Fruit fly (Drosophila melanogaster) whole organism, embryonic: ENCODE data around the gene CG16985.
A peak's percentile ranks its signal among the peaks of the same experiment; 100 is the strongest.

Experiments
- Adf1 ChIP-seq: fragments of 200-800 bp; sonication (Bioruptor generic); IDR thresholded peaks from 2 replicates; pipeline ENCODE4 v1.3.6; 2022; ENCODE audit warnings: missing biosample characterization, missing genetic modification characterization
- Bteb2 ChIP-seq: fragments of 200-800 bp; sonication (Bioruptor generic); optimal IDR thresholded peaks from 2 replicates; lab custom pipeline; 2016; ENCODE audit warnings: missing biosample characterization, missing genetic modification characterization
- CG10147 ChIP-seq: fragments of 200-800 bp; sonication (Bioruptor generic); optimal IDR thresholded peaks from 2 replicates; lab custom pipeline; 2019; ENCODE audit warnings: missing biosample characterization, mild to moderate bottlenecking, missing genetic modification characterization, moderate library complexity
- CG10267 ChIP-seq: fragments of 200-800 bp; sonication (Bioruptor generic); optimal IDR thresholded peaks from 2 replicates; lab custom pipeline; 2018; ENCODE audit warnings: missing biosample characterization, mild to moderate bottlenecking, missing genetic modification characterization, moderate library complexity
- CG10431 ChIP-seq: fragments of 200-800 bp; sonication (Bioruptor generic); optimal IDR thresholded peaks from 3 replicates; lab custom pipeline; 2018; ENCODE audit warnings: missing biosample characterization, mild to moderate bottlenecking, missing genetic modification characterization
- CG14050 ChIP-seq: fragments of 200-800 bp; sonication (Bioruptor generic); IDR thresholded peaks from 3 replicates; pipeline ENCODE4 v1.3.6; 2022; ENCODE audit warnings: missing biosample characterization, missing genetic modification characterization
- CG14667 ChIP-seq: fragments of 200-800 bp; sonication (Bioruptor generic); IDR thresholded peaks from 2 replicates; pipeline ENCODE4 v1.3.6; 2022; ENCODE audit warnings: missing biosample characterization, missing genetic modification characterization
- CG15073 ChIP-seq: fragments of 200-800 bp; sonication (Bioruptor generic); optimal IDR thresholded peaks from 2 replicates; lab custom pipeline; 2016; ENCODE audit warnings: missing biosample characterization, missing genetic modification characterization
- CG1603 ChIP-seq: fragments of 200-800 bp; sonication (Bioruptor generic); optimal IDR thresholded peaks from 2 replicates; lab custom pipeline; 2019; ENCODE audit warnings: missing biosample characterization, mild to moderate bottlenecking, missing genetic modification characterization, moderate library complexity
- CG1647 ChIP-seq: fragments of 200-800 bp; sonication (Bioruptor generic); optimal IDR thresholded peaks from 3 replicates; lab custom pipeline; 2016; ENCODE audit warnings: missing biosample characterization, missing genetic modification characterization
- CG17802 ChIP-seq: fragments of 200-800 bp; sonication (Bioruptor generic); optimal IDR thresholded peaks from 2 replicates; lab custom pipeline; 2018; ENCODE audit warnings: missing biosample characterization, mild to moderate bottlenecking, missing genetic modification characterization, moderate library complexity
- CG2120 ChIP-seq: fragments of 200-800 bp; sonication (Bioruptor generic); optimal IDR thresholded peaks from 3 replicates; lab custom pipeline; 2016; ENCODE audit warnings: missing biosample characterization, missing genetic modification characterization
- CG2129 ChIP-seq: fragments of 200-800 bp; sonication (Bioruptor generic); IDR thresholded peaks from 2 replicates; pipeline ENCODE4 v1.3.6; 2022; ENCODE audit warnings: missing biosample characterization, missing genetic modification characterization; ENCODE audit not compliant: partially characterized antibody
- CG2199 ChIP-seq: fragments of 200-800 bp; sonication (Bioruptor generic); IDR thresholded peaks from 3 replicates; pipeline ENCODE4 v1.3.6; 2022; ENCODE audit warnings: missing biosample characterization, missing genetic modification characterization
- CG2202 ChIP-seq: fragments of 200-800 bp; sonication (Bioruptor generic); optimal IDR thresholded peaks from 2 replicates; lab custom pipeline; 2018; ENCODE audit warnings: missing biosample characterization, mild to moderate bottlenecking, missing genetic modification characterization
- CG30020 ChIP-seq: fragments of 200-800 bp; optimal IDR thresholded peaks from 2 replicates; lab custom pipeline; 2019; ENCODE audit warnings: missing biosample characterization, mild to moderate bottlenecking, missing genetic modification characterization, moderate library complexity
- CG30403 ChIP-seq: fragments of 200-800 bp; sonication (Bioruptor generic); optimal IDR thresholded peaks from 3 replicates; lab custom pipeline; 2016; ENCODE audit warnings: missing biosample characterization, missing genetic modification characterization
- CG31365 ChIP-seq: fragments of 200-800 bp; sonication (Bioruptor generic); optimal IDR thresholded peaks from 2 replicates; lab custom pipeline; 2018; ENCODE audit warnings: missing biosample characterization, mild to moderate bottlenecking, missing genetic modification characterization
- CG34224 ChIP-seq: fragments of 200-800 bp; sonication (Bioruptor generic); IDR thresholded peaks from 3 replicates; pipeline ENCODE4 v1.3.6; 2022; ENCODE audit warnings: missing biosample characterization, missing genetic modification characterization; ENCODE audit not compliant: partially characterized antibody
- CG34376 ChIP-seq: fragments of 200-800 bp; sonication (Bioruptor generic); optimal IDR thresholded peaks from 2 replicates; lab custom pipeline; 2018; ENCODE audit warnings: missing biosample characterization, mild to moderate bottlenecking, missing genetic modification characterization
- CG5245 ChIP-seq: fragments of 200-800 bp; sonication (Bioruptor generic); optimal IDR thresholded peaks from 3 replicates; lab custom pipeline; 2016; ENCODE audit warnings: missing biosample characterization, missing genetic modification characterization
- CG6254 ChIP-seq: fragments of 200-800 bp; sonication (Bioruptor generic); optimal IDR thresholded peaks from 3 replicates; lab custom pipeline; 2017; ENCODE audit warnings: mild to moderate bottlenecking, missing biosample characterization, missing genetic modification reagents, missing genetic modification characterization
- CG7928 ChIP-seq: fragments of 200-800 bp; sonication (Bioruptor generic); optimal IDR thresholded peaks from 2 replicates; lab custom pipeline; 2017; ENCODE audit warnings: missing biosample characterization, mild to moderate bottlenecking, missing genetic modification characterization
- CG8089 ChIP-seq: fragments of 200-800 bp; sonication (Bioruptor generic); optimal IDR thresholded peaks from 3 replicates; lab custom pipeline; 2016; ENCODE audit warnings: missing biosample characterization, missing genetic modification characterization
- CG9817 ChIP-seq: fragments of 200-800 bp; sonication (Bioruptor generic); optimal IDR thresholded peaks from 2 replicates; lab custom pipeline; 2018; ENCODE audit warnings: missing biosample characterization, mild to moderate bottlenecking, missing genetic modification characterization, moderate library complexity
- CoRest ChIP-seq: fragments of 200-800 bp; sonication (Bioruptor generic); optimal IDR thresholded peaks from 3 replicates; lab custom pipeline; 2018; ENCODE audit warnings: missing biosample characterization, mild to moderate bottlenecking, missing genetic modification characterization, moderate library complexity
- HLH54F ChIP-seq: fragments of 200-800 bp; sonication (Bioruptor generic); optimal IDR thresholded peaks from 3 replicates; lab custom pipeline; 2016; ENCODE audit warnings: missing biosample characterization, missing genetic modification characterization
- Ptx1 ChIP-seq: fragments of 200-800 bp; sonication (Bioruptor generic); IDR thresholded peaks from 2 replicates; pipeline ENCODE4 v1.3.6; 2022; ENCODE audit warnings: missing biosample characterization, missing genetic modification characterization
- Sry-β ChIP-seq: fragments of 200-800 bp; sonication (Bioruptor generic); optimal IDR thresholded peaks from 2 replicates; lab custom pipeline; 2018; ENCODE audit warnings: missing biosample characterization, mild to moderate bottlenecking, missing genetic modification characterization, moderate library complexity
- Xrp1 ChIP-seq: fragments of 200-800 bp; sonication (Bioruptor generic); IDR thresholded peaks from 2 replicates; pipeline ENCODE4 v1.3.6; 2022; ENCODE audit warnings: missing biosample characterization, missing genetic modification characterization
- ab ChIP-seq: fragments of 200-800 bp; sonication (Bioruptor generic); optimal IDR thresholded peaks from 2 replicates; lab custom pipeline; 2016; ENCODE audit warnings: missing biosample characterization, missing genetic modification characterization
- abd-A ChIP-seq: fragments of 200-800 bp; sonication (Bioruptor generic); optimal IDR thresholded peaks from 3 replicates; lab custom pipeline; 2019; ENCODE audit warnings: missing biosample characterization, mild to moderate bottlenecking, missing genetic modification characterization, moderate library complexity
- caup ChIP-seq: fragments of 200-800 bp; sonication (Bioruptor generic); optimal IDR thresholded peaks from 3 replicates; lab custom pipeline; 2017; ENCODE audit warnings: missing biosample characterization, mild to moderate bottlenecking, missing genetic modification characterization, moderate library complexity; ENCODE audit not compliant: severe bottlenecking
- chif ChIP-seq, 2 experiments: fragments of 200-800 bp; sonication (Bioruptor generic); optimal IDR thresholded peaks; 3 replicates each; lab custom pipeline; 2016; ENCODE audit warnings: missing biosample characterization in 2 of 2, missing genetic modification characterization in 2 of 2
- crc ChIP-seq: fragments of 200-800 bp; sonication (Bioruptor generic); optimal IDR thresholded peaks from 2 replicates; lab custom pipeline; 2016; ENCODE audit warnings: missing biosample characterization, missing genetic modification characterization
- da ChIP-seq: fragments of 200-800 bp; sonication (Bioruptor generic); optimal IDR thresholded peaks from 2 replicates; lab custom pipeline; 2016; ENCODE audit warnings: missing biosample characterization, missing genetic modification characterization
- disco-r ChIP-seq: fragments of 200-800 bp; sonication (Bioruptor generic); optimal IDR thresholded peaks from 2 replicates; lab custom pipeline; 2016; ENCODE audit warnings: missing biosample characterization, missing genetic modification characterization
- fd96Cb ChIP-seq: fragments of 200-800 bp; sonication (Bioruptor generic); optimal IDR thresholded peaks from 2 replicates; lab custom pipeline; 2018; ENCODE audit warnings: missing biosample characterization, mild to moderate bottlenecking, missing genetic modification characterization, moderate library complexity
- knrl ChIP-seq: fragments of 200-800 bp; sonication (Bioruptor generic); IDR thresholded peaks from 3 replicates; pipeline ENCODE4 v1.3.6; 2022; ENCODE audit warnings: missing biosample characterization, missing genetic modification characterization; ENCODE audit not compliant: partially characterized antibody
- lab ChIP-seq: fragments of 200-800 bp; sonication (Bioruptor generic); optimal IDR thresholded peaks from 3 replicates; lab custom pipeline; 2017; ENCODE audit warnings: missing biosample characterization, missing genetic modification characterization, mild to moderate bottlenecking, moderate library complexity, missing genetic modification reagents
- pfk ChIP-seq: fragments of 200-800 bp; sonication (Bioruptor generic); optimal IDR thresholded peaks from 2 replicates; lab custom pipeline; 2018; ENCODE audit warnings: missing biosample characterization, mild to moderate bottlenecking, missing genetic modification characterization, moderate library complexity
- prd ChIP-seq, 3 experiments: fragments of >200 bp in 2 of 3; fragments of 200-800 bp in 1 of 3; sonication (Bioruptor generic) in 1 of 3; optimal IDR thresholded peaks in 2 of 3; IDR thresholded peaks in 1 of 3; 2 replicates in 2 of 3; 3 replicates in 1 of 3; pipeline versions ENCODE4 v1.3.6 to Lab custom; 2017 to 2022; ENCODE audit warnings: missing biosample characterization in 1 of 3, missing genetic modification characterization in 1 of 3
- psq ChIP-seq: fragments of 200-800 bp; sonication (Bioruptor generic); optimal IDR thresholded peaks from 2 replicates; lab custom pipeline; 2017; ENCODE audit warnings: missing biosample characterization, missing genetic modification characterization
- scrt ChIP-seq: fragments of 200-800 bp; sonication (Bioruptor generic); optimal IDR thresholded peaks from 2 replicates; lab custom pipeline; 2018; ENCODE audit warnings: missing biosample characterization, mild to moderate bottlenecking, missing genetic modification characterization, moderate library complexity
- tap ChIP-seq: fragments of 200-800 bp; optimal IDR thresholded peaks from 3 replicates; lab custom pipeline; 2019; ENCODE audit warnings: missing biosample characterization, mild to moderate bottlenecking, missing genetic modification characterization, moderate library complexity
- toy ChIP-seq: fragments of 200-800 bp; sonication (Bioruptor generic); IDR thresholded peaks from 2 replicates; pipeline ENCODE4 v1.3.6; 2022; ENCODE audit warnings: missing biosample characterization, missing genetic modification characterization
- yki ChIP-seq: fragments of >200 bp; optimal IDR thresholded peaks from 3 replicates; lab custom pipeline; 2018
- zen ChIP-seq: fragments of 200-800 bp; sonication (Bioruptor generic); optimal IDR thresholded peaks from 3 replicates; lab custom pipeline; 2018; ENCODE audit warnings: missing biosample characterization, mild to moderate bottlenecking, missing genetic modification characterization, moderate library complexity

Gene CG16985

dm6 chr3L:2589911-2590763 lies 9.0 kb upstream of the CG16985 start (continued):
- TF ChIP-seq CG15073 (GFP tag; lab: Kevin White, UChicago) (no peak), CG14667 (GFP tag; lab: Robert Waterston, UW) (no peak), Xrp1 (GFP tag; lab: Robert Waterston, UW) (peak; percentile 68), CG2120 (GFP tag; lab: Kevin White, UChicago) (peak; percentile 73), CG30403 (GFP tag; lab: Kevin White, UChicago) (peak; percentile 87), crc (GFP tag; lab: Kevin White, UChicago) (no peak), CG2199 (GFP tag; lab: Robert Waterston, UW) (peak; percentile 41; the same call in 1 of the 3 replicates), psq (peak; percentile 32), yki (no peak), CG1647 (GFP tag; lab: Kevin White, UChicago) (peak; percentile 37), Adf1 (GFP tag; lab: Robert Waterston, UW) (peak; percentile 48; the same call in 1 of the 2 replicates), knrl (GFP tag; lab: Robert Waterston, UW) (peak; percentile 72), toy (GFP tag; lab: Robert Waterston, UW) (no peak), CG2129 (peak; percentile 89), Ptx1 (GFP tag; lab: Robert Waterston, UW) (peak; percentile 76), Bteb2 (GFP tag; lab: Kevin White, UChicago) (peak; percentile 44), CG34224 (GFP tag; lab: Robert Waterston, UW) (peak; percentile 78), fd96Cb (tag; lab: Kevin White, UChicago) (peak; percentile 60), da (GFP tag; lab: Kevin White, UChicago) (no peak), CG9817 (tag; lab: Kevin White, UChicago) (peak; percentile 69), CG14050 (GFP tag; lab: Robert Waterston, UW) (peak; percentile 55), tap (tag; lab: Kevin White, UChicago) (peak; percentile 83), ab (no peak), chif (GFP tag; optimal IDR thresholded peaks at IDR 0.05; lab: Kevin White, UChicago) (peak in 1 of 2 experiments; percentile 44), CG10267 (tag; lab: Kevin White, UChicago) (peak; percentile 78), scrt (GFP tag; lab: Kevin White, UChicago) (peak; percentile 26), CG17802 (tag; lab: Kevin White, UChicago) (peak; percentile 3), CG6254 (peak; percentile 22), CG31365 (tag; lab: Kevin White, UChicago) (no peak), CG1603 (tag; lab: Kevin White, UChicago) (no peak), Sry-β (GFP tag; lab: Kevin White, UChicago) (peak; percentile 63), disco-r (GFP tag; lab: Kevin White, UChicago) (no peak), CG7928 (peak; percentile 44), HLH54F (GFP tag; lab: Kevin White, UChicago) (peak; percentile 42), CG5245 (no peak), lab (GFP tag; lab: Kevin White, UChicago) (peak; percentile 86), pfk (GFP tag; lab: Kevin White, UChicago) (no peak), prd (optimal IDR thresholded peaks at IDR 0.05; lab: Kevin White, UChicago) (no peak), prd (GFP tag; IDR thresholded peaks at IDR 0.05; lab: Robert Waterston, UW) (peak; percentile 64), caup (GFP tag; lab: Kevin White, UChicago) (peak; percentile 63), CG10147 (GFP tag; lab: Kevin White, UChicago) (peak; percentile 80), CG34376 (GFP tag; lab: Kevin White, UChicago) (peak; percentile 60), CG10431 (no peak), zen (tag; lab: Kevin White, UChicago) (peak; percentile 75), CoRest (tag; lab: Kevin White, UChicago) (peak; percentile 86), CG30020 (peak; percentile 61), CG2202 (tag; lab: Kevin White, UChicago) (no peak), abd-A (tag; lab: Kevin White, UChicago) (no peak), CG8089 (GFP tag; lab: Kevin White, UChicago) (no peak)
